Worm (Caenorhabditis elegans): ENCODE data around the gene clh-3.

- TF ChIP-seq W03F9.2 (tag; optimal IDR thresholded peaks at IDR 0.05) = no peak
- no peak for TF ChIP-seq dao-5 (tag; optimal IDR thresholded peaks at IDR 0.05)
Measured at ce11 chrII:7197434-7197833, 28.3 kb downstream of the clh-3 start.

All from whole organism, L4/young adult.